Worm (Caenorhabditis elegans): ENCODE measurements around the gene nhr-270.
A peak's percentile ranks its signal among the peaks of the same experiment; 100 is the strongest.

Gene nhr-270

ce11 chrV:777285-777684 lies 27.3 kb downstream of the nhr-270 start, which contains the start of gene R09E12.9:
TSS of gene R09E12.9 (plus strand) at chrV:777600.
- no peak for TF ChIP-seq xbp-1 (tag; optimal IDR thresholded peaks at IDR 0.05)
- TF ChIP-seq egl-13 (tag; optimal IDR thresholded peaks at IDR 0.05): no peak
- no peak for TF ChIP-seq aly-2 (tag; optimal IDR thresholded peaks at IDR 0.05)
- no peak for TF ChIP-seq fos-1 (tag; optimal IDR thresholded peaks at IDR 0.05)
- TF ChIP-seq snpc-4 (tag; optimal IDR thresholded peaks at IDR 0.05): no peak
- no peak for TF ChIP-seq unc-98 (GFP tag; IDR thresholded peaks at IDR 0.05)
- TF ChIP-seq fkh-4 (tag; optimal IDR thresholded peaks at IDR 0.05; ENCODE audit: borderline replicate concordance): no peak
- peak; percentile 40 for TF ChIP-seq nhr-19 (GFP tag; conservative IDR thresholded peaks at IDR 0.05)
- no peak for TF ChIP-seq grh-1 (GFP tag; IDR thresholded peaks at IDR 0.05)
- no peak for TF ChIP-seq tbx-2 (tag; optimal IDR thresholded peaks at IDR 0.05)
- TF ChIP-seq zip-4 (GFP tag; optimal IDR thresholded peaks at IDR 0.05): no peak
- TF ChIP-seq mdl-1 (tag; optimal IDR thresholded peaks at IDR 0.05): no peak
- no peak for TF ChIP-seq Y116A8C.19 (tag; optimal IDR thresholded peaks at IDR 0.05; ENCODE audit: borderline replicate concordance)
- no peak for TF ChIP-seq unc-130 (tag; optimal IDR thresholded peaks at IDR 0.05)
- TF ChIP-seq nhr-71 (tag; optimal IDR thresholded peaks at IDR 0.05): peak; percentile 45
- no peak for TF ChIP-seq C16A3.4 (tag; optimal IDR thresholded peaks at IDR 0.05)
- TF ChIP-seq lin-35 (GFP tag; optimal IDR thresholded peaks at IDR 0.05): peak; percentile 6 to 57
- TF ChIP-seq dsc-1 (tag; optimal IDR thresholded peaks at IDR 0.05): no peak
- peak; percentile 54 for TF ChIP-seq nhr-28 (tag; optimal IDR thresholded peaks at IDR 0.05)
- no peak for TF ChIP-seq C34B4.2 (tag; optimal IDR thresholded peaks at IDR 0.05)
- TF ChIP-seq nhr-12 (tag; optimal IDR thresholded peaks at IDR 0.05): no peak
- no peak for TF ChIP-seq lin-14 (GFP tag; optimal IDR thresholded peaks at IDR 0.05)
- TF ChIP-seq nhr-237 (tag; optimal IDR thresholded peaks at IDR 0.05): peak; percentile 42
- no peak for TF ChIP-seq lin-15B (tag; optimal IDR thresholded peaks at IDR 0.05)
- TF ChIP-seq efl-1 (optimal IDR thresholded peaks at IDR 0.05): peak; percentile 37 to 39
- peak; percentile 28 to 90 for TF ChIP-seq efl-1 (GFP tag; optimal IDR thresholded peaks at IDR 0.05 in 1 of 2)
- TF ChIP-seq mef-2 (tag; optimal IDR thresholded peaks at IDR 0.05): no peak
- TF ChIP-seq tlp-1 (tag; optimal IDR thresholded peaks at IDR 0.05): no peak
- TF ChIP-seq ceh-90 (tag; optimal IDR thresholded peaks at IDR 0.05): no peak
- TF ChIP-seq ceh-88 (GFP tag; IDR thresholded peaks at IDR 0.05): no peak
- TF ChIP-seq C04F5.9 (tag; optimal IDR thresholded peaks at IDR 0.05): no peak
- no peak for TF ChIP-seq vab-15 (tag; optimal IDR thresholded peaks at IDR 0.05)
- TF ChIP-seq aha-1 (tag; optimal IDR thresholded peaks at IDR 0.05): no peak
- TF ChIP-seq dpl-1 (GFP tag; optimal IDR thresholded peaks at IDR 0.05): peak in 2 of 3 experiments; percentile 24 to 26
- peak; percentile 36 for TF ChIP-seq blmp-1 (tag; optimal IDR thresholded peaks at IDR 0.05)
- TF ChIP-seq alr-1 (tag; optimal IDR thresholded peaks at IDR 0.05; ENCODE audit: borderline replicate concordance): no peak
- no peak for TF ChIP-seq jun-1 (tag; optimal IDR thresholded peaks at IDR 0.05)
- no peak for TF ChIP-seq hlh-17 (GFP tag; optimal IDR thresholded peaks at IDR 0.05; ENCODE audit: borderline replicate concordance)
- no peak for TF ChIP-seq ceh-82 (tag; optimal IDR thresholded peaks at IDR 0.05)
- peak in 1 of 6 experiments; percentile 27 for TF ChIP-seq elt-3 (tag; optimal IDR thresholded peaks at IDR 0.05)
- TF ChIP-seq mab-9 (GFP tag; IDR thresholded peaks at IDR 0.05): no peak
- no peak for TF ChIP-seq egl-27 (tag; optimal IDR thresholded peaks at IDR 0.05)
- TF ChIP-seq unc-86 (tag; optimal IDR thresholded peaks at IDR 0.05): no peak
- TF ChIP-seq ceh-63 (GFP tag; optimal IDR thresholded peaks at IDR 0.05): no peak
- TF ChIP-seq lsy-2 (tag; optimal IDR thresholded peaks at IDR 0.05): no peak
- no peak for TF ChIP-seq irx-1 (tag; optimal IDR thresholded peaks at IDR 0.05)
- TF ChIP-seq nhr-85 (tag): peak; percentile 55
- no peak for TF ChIP-seq sptf-1 (tag; optimal IDR thresholded peaks at IDR 0.05)
- TF ChIP-seq hlh-4 (tag; optimal IDR thresholded peaks at IDR 0.05): no peak
- no peak for TF ChIP-seq sup-37 (GFP tag; optimal IDR thresholded peaks at IDR 0.05)
- TF ChIP-seq nhr-77 (tag; optimal IDR thresholded peaks at IDR 0.05): peak; percentile 100
- no peak for TF ChIP-seq lin-13 (GFP tag; optimal IDR thresholded peaks at IDR 0.05)
- TF ChIP-seq swsn-7 (tag; optimal IDR thresholded peaks at IDR 0.05): peak; percentile 10
- TF ChIP-seq elt-2 (tag; optimal IDR thresholded peaks at IDR 0.05): no peak
